Fruit fly (Drosophila melanogaster) whole organism, embryonic: Measurements from ENCODE around the gene kraken.

Experiments
- Atf-2 ChIP-seq: fragments of 200-800 bp; sonication (Bioruptor generic); optimal IDR thresholded peaks from 2 replicates; lab custom pipeline; 2016; ENCODE audit warnings: missing biosample characterization, missing genetic modification characterization
- CG11085 ChIP-seq: fragments of 200-800 bp; sonication (Bioruptor generic); IDR thresholded peaks from 2 replicates; pipeline ENCODE4 v1.3.6; 2022; ENCODE audit warnings: missing biosample characterization, missing genetic modification characterization
- CG12942 ChIP-seq: fragments of 200-800 bp; sonication (Bioruptor generic); optimal IDR thresholded peaks from 3 replicates; lab custom pipeline; 2016; ENCODE audit warnings: missing biosample characterization, missing genetic modification characterization
- CG17361 ChIP-seq: fragments of 200-800 bp; sonication (Bioruptor generic); IDR thresholded peaks from 3 replicates; pipeline ENCODE4 v1.3.6; 2022; ENCODE audit warnings: missing biosample characterization, missing genetic modification characterization
- CG17829 ChIP-seq: fragments of 200-800 bp; optimal IDR thresholded peaks from 2 replicates; lab custom pipeline; 2019; ENCODE audit warnings: missing biosample characterization, mild to moderate bottlenecking, missing genetic modification characterization, moderate library complexity
- CG18619 ChIP-seq: fragments of 200-800 bp; sonication (Bioruptor generic); optimal IDR thresholded peaks from 3 replicates; lab custom pipeline; 2017; ENCODE audit warnings: missing biosample characterization, mild to moderate bottlenecking, missing genetic modification characterization
- CG2116 ChIP-seq: fragments of 200-800 bp; sonication (Bioruptor generic); optimal IDR thresholded peaks from 3 replicates; lab custom pipeline; 2018; ENCODE audit warnings: missing biosample characterization, mild to moderate bottlenecking, missing genetic modification characterization
- CG2712 ChIP-seq: fragments of 200-800 bp; optimal IDR thresholded peaks from 3 replicates; lab custom pipeline; 2019; ENCODE audit warnings: missing biosample characterization, mild to moderate bottlenecking, missing genetic modification characterization, moderate library complexity
- CG30431 ChIP-seq: fragments of 200-800 bp; sonication (Bioruptor generic); optimal IDR thresholded peaks from 2 replicates; lab custom pipeline; 2017; ENCODE audit warnings: missing biosample characterization, missing genetic modification characterization
- CG32772 ChIP-seq: fragments of 200-800 bp; sonication (Bioruptor generic); IDR thresholded peaks from 2 replicates; pipeline ENCODE4 v1.3.6; 2022; ENCODE audit warnings: missing biosample characterization, missing genetic modification characterization
- CG33557 ChIP-seq: fragments of 200-800 bp; sonication (Bioruptor generic); optimal IDR thresholded peaks from 2 replicates; lab custom pipeline; 2019; ENCODE audit warnings: missing biosample characterization, mild to moderate bottlenecking, missing genetic modification characterization, moderate library complexity
- CG3838 ChIP-seq: fragments of 200-800 bp; sonication (Bioruptor generic); optimal IDR thresholded peaks from 3 replicates; lab custom pipeline; 2016; ENCODE audit warnings: missing biosample characterization, missing genetic modification characterization
- CG3847 ChIP-seq: fragments of 200-800 bp; sonication (Bioruptor generic); IDR thresholded peaks from 2 replicates; pipeline ENCODE4 v1.3.6; 2022; ENCODE audit warnings: missing biosample characterization, missing genetic modification characterization
- CG4424 ChIP-seq: fragments of 200-800 bp; sonication (Bioruptor generic); optimal IDR thresholded peaks from 3 replicates; lab custom pipeline; 2016; ENCODE audit warnings: missing biosample characterization, missing genetic modification characterization
- CG7556 ChIP-seq: fragments of 200-800 bp; sonication (Bioruptor generic); optimal IDR thresholded peaks from 2 replicates; lab custom pipeline; 2017; ENCODE audit warnings: missing biosample characterization, mild to moderate bottlenecking, missing genetic modification characterization
- CG8359 ChIP-seq: fragments of 200-800 bp; sonication (Bioruptor generic); optimal IDR thresholded peaks from 2 replicates; lab custom pipeline; 2017; ENCODE audit warnings: missing biosample characterization, mild to moderate bottlenecking, missing genetic modification characterization, borderline replicate concordance
- CG8924 ChIP-seq: fragments of 200-800 bp; optimal IDR thresholded peaks from 3 replicates; lab custom pipeline; 2019; ENCODE audit warnings: missing biosample characterization, mild to moderate bottlenecking, missing genetic modification characterization, moderate library complexity
- Camta ChIP-seq: fragments of 200-800 bp; sonication (Bioruptor generic); optimal IDR thresholded peaks from 2 replicates; lab custom pipeline; 2016; ENCODE audit warnings: missing biosample characterization, missing genetic modification characterization
- HLHmδ ChIP-seq: fragments of 200-800 bp; sonication (Bioruptor generic); optimal IDR thresholded peaks from 2 replicates; lab custom pipeline; 2018; ENCODE audit warnings: missing biosample characterization, mild to moderate bottlenecking, missing genetic modification characterization, moderate library complexity
- Hr78 ChIP-seq, 2 experiments: fragments of 200-800 bp in 1 of 2; fragments of >200 bp in 1 of 2; sonication (Bioruptor generic) in 1 of 2; optimal IDR thresholded peaks; 2 replicates each; lab custom pipeline; 2017 to 2019; ENCODE audit warnings: missing biosample characterization in 2 of 2, missing genetic modification characterization in 2 of 2, mild to moderate bottlenecking in 1 of 2, moderate library complexity in 1 of 2
- Kr ChIP-seq: fragments of 200-800 bp; sonication (Bioruptor generic); optimal IDR thresholded peaks from 2 replicates; lab custom pipeline; 2017; ENCODE audit warnings: missing biosample characterization, mild to moderate bottlenecking, missing genetic modification characterization
- Lpt ChIP-seq: fragments of >200 bp; optimal IDR thresholded peaks from 2 replicates; lab custom pipeline; 2018; ENCODE audit warnings: missing biosample characterization, missing genetic modification characterization
- MBD-R2 ChIP-seq: fragments of 200-800 bp; sonication (Bioruptor generic); IDR thresholded peaks from 2 replicates; pipeline ENCODE4 v1.3.6; 2022; ENCODE audit warnings: missing biosample characterization, missing genetic modification characterization
- Mes4 ChIP-seq: fragments of 200-800 bp; sonication (Bioruptor generic); optimal IDR thresholded peaks from 2 replicates; lab custom pipeline; 2016; ENCODE audit warnings: missing biosample characterization, missing genetic modification characterization
- Oli ChIP-seq: fragments of 200-800 bp; sonication (Bioruptor generic); optimal IDR thresholded peaks from 2 replicates; lab custom pipeline; 2018; ENCODE audit warnings: missing biosample characterization, mild to moderate bottlenecking, missing genetic modification characterization, moderate library complexity
- PHDP ChIP-seq: fragments of 200-800 bp; sonication (Bioruptor generic); optimal IDR thresholded peaks from 3 replicates; lab custom pipeline; 2018; ENCODE audit warnings: missing biosample characterization, mild to moderate bottlenecking, missing genetic modification characterization, moderate library complexity
- Ssrp ChIP-seq: fragments of 200-800 bp; sonication (Bioruptor generic); optimal IDR thresholded peaks from 2 replicates; lab custom pipeline; 2018; ENCODE audit warnings: missing biosample characterization, mild to moderate bottlenecking, missing genetic modification characterization, moderate library complexity
- az2 ChIP-seq: fragments of 200-800 bp; sonication (Bioruptor generic); optimal IDR thresholded peaks from 3 replicates; lab custom pipeline; 2016; ENCODE audit warnings: missing biosample characterization, missing genetic modification characterization
- cato ChIP-seq: fragments of 200-800 bp; sonication (Bioruptor generic); optimal IDR thresholded peaks from 2 replicates; lab custom pipeline; 2016; ENCODE audit warnings: missing biosample characterization, missing genetic modification characterization, borderline replicate concordance
- chinmo ChIP-seq: fragments of 200-800 bp; sonication (Bioruptor generic); IDR thresholded peaks from 4 replicates; pipeline ENCODE4 v1.3.6; 2022; ENCODE audit warnings: missing biosample characterization, missing genetic modification characterization; ENCODE audit not compliant: partially characterized antibody
- corto ChIP-seq: fragments of 200-800 bp; sonication (Bioruptor generic); optimal IDR thresholded peaks from 2 replicates; lab custom pipeline; 2016; ENCODE audit warnings: missing biosample characterization, mild to moderate bottlenecking, missing genetic modification characterization, moderate library complexity
- ewg ChIP-seq: fragments of 200-800 bp; sonication (Bioruptor generic); optimal IDR thresholded peaks from 3 replicates; lab custom pipeline; 2017; ENCODE audit warnings: mild to moderate bottlenecking, missing biosample characterization, missing genetic modification reagents, missing genetic modification characterization
- fd96Cb ChIP-seq: fragments of 200-800 bp; sonication (Bioruptor generic); optimal IDR thresholded peaks from 2 replicates; lab custom pipeline; 2018; ENCODE audit warnings: missing biosample characterization, mild to moderate bottlenecking, missing genetic modification characterization, moderate library complexity
- gsb ChIP-seq: fragments of 200-800 bp; sonication (Bioruptor generic); IDR thresholded peaks from 2 replicates; pipeline ENCODE4 v1.3.6; 2022; ENCODE audit warnings: missing biosample characterization, missing genetic modification characterization
- hkb ChIP-seq, 2 experiments: fragments of 200-800 bp in 1 of 2; fragments of >200 bp in 1 of 2; sonication (Bioruptor generic) in 1 of 2; IDR thresholded peaks in 1 of 2; optimal IDR thresholded peaks in 1 of 2; 2 replicates each; pipeline versions ENCODE4 v1.3.6 to Lab custom; 2017 to 2022; ENCODE audit warnings: missing biosample characterization in 1 of 2, missing genetic modification characterization in 1 of 2
- ind ChIP-seq: fragments of 200-800 bp; sonication (Bioruptor generic); optimal IDR thresholded peaks from 3 replicates; lab custom pipeline; 2016; ENCODE audit warnings: missing biosample characterization, missing genetic modification characterization
- kay ChIP-seq: fragments of 200-800 bp; sonication (Bioruptor generic); optimal IDR thresholded peaks from 2 replicates; lab custom pipeline; 2016; ENCODE audit warnings: missing biosample characterization, missing genetic modification characterization
- onecut ChIP-seq: fragments of 200-800 bp; sonication (Bioruptor generic); IDR thresholded peaks from 2 replicates; pipeline ENCODE4 v1.3.6; 2022; ENCODE audit warnings: missing biosample characterization, missing genetic modification characterization
- phol ChIP-seq: fragments of 200-800 bp; sonication (Bioruptor generic); optimal IDR thresholded peaks from 3 replicates; lab custom pipeline; 2018; ENCODE audit warnings: missing biosample characterization, mild to moderate bottlenecking, missing genetic modification characterization, moderate library complexity
- prd ChIP-seq, 3 experiments: fragments of >200 bp in 2 of 3; fragments of 200-800 bp in 1 of 3; sonication (Bioruptor generic) in 1 of 3; optimal IDR thresholded peaks in 2 of 3; IDR thresholded peaks in 1 of 3; 2 replicates in 2 of 3; 3 replicates in 1 of 3; pipeline versions ENCODE4 v1.3.6 to Lab custom; 2017 to 2022; ENCODE audit warnings: missing biosample characterization in 1 of 3, missing genetic modification characterization in 1 of 3
- salm ChIP-seq: fragments of 200-800 bp; sonication (Bioruptor generic); optimal IDR thresholded peaks from 2 replicates; lab custom pipeline; 2018; ENCODE audit warnings: missing biosample characterization, mild to moderate bottlenecking, missing genetic modification characterization
- sens ChIP-seq: fragments of 200-800 bp; sonication (Bioruptor generic); peaks from one replicate; lab custom pipeline; 2016; ENCODE audit warnings: missing biosample characterization, missing genetic modification characterization
- seq ChIP-seq: fragments of 200-800 bp; sonication (Bioruptor generic); IDR thresholded peaks from 2 replicates; pipeline ENCODE4 v1.3.6; 2022; ENCODE audit warnings: missing biosample characterization, missing genetic modification characterization
- slbo ChIP-seq: fragments of 200-800 bp; sonication (Bioruptor generic); IDR thresholded peaks from 2 replicates; pipeline ENCODE4 v1.3.6; 2022; ENCODE audit warnings: missing biosample characterization, missing genetic modification characterization
- tap ChIP-seq: fragments of 200-800 bp; optimal IDR thresholded peaks from 3 replicates; lab custom pipeline; 2019; ENCODE audit warnings: missing biosample characterization, mild to moderate bottlenecking, missing genetic modification characterization, moderate library complexity
- trem ChIP-seq: fragments of 200-800 bp; optimal IDR thresholded peaks from 3 replicates; lab custom pipeline; 2019; ENCODE audit warnings: missing biosample characterization, mild to moderate bottlenecking, missing genetic modification characterization, moderate library complexity
- z ChIP-seq: fragments of 200-800 bp; sonication (Bioruptor generic); IDR thresholded peaks from 3 replicates; pipeline ENCODE4 v1.3.6; 2022; ENCODE audit warnings: missing biosample characterization, missing genetic modification characterization

Gene kraken

DNA sequence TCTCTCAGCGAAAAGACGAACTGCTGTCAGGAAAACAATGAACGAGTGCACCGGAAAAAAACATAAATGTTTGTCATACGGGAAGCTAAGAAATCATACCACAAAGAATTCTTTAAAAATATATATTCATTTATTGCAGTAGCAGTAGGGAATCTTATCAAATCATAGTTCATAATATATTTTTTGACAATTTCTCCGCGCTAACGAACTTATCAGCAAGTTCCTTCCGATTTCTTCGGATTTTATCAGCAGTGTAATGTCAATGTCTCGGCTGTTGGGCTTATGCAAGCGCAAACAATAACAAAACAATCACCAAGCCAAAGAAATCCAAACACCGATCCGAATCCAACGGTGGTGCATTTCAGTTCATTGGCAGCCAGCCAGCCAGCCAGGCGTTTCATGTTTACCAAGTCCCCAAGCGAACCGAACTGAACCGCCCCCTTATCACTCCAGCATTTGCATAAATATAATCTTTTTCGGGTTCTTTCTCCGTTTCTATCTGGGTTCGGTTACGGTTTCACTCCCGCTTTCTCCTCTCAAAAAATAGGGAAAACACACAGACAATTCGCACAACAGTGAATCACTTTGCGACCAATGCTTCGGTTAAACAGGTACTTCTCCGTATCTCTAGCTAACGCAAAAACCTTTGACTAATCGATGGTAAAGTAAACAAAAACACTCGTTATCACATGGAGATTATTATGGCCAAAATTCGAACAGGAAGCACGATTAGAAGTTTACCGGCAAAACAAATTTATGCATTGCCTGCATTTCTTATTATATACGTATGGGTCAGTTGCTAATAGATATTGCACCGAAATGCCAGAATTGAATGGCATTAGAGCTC lies 24.8 kb upstream of the kraken start (continued):
- TF ChIP-seq CG30431 (GFP tag; lab: Kevin White, UChicago) (peak; percentile 6), CG3838 (no peak), kay (GFP tag; lab: Kevin White, UChicago) (no peak), Atf-2 (GFP tag; lab: Kevin White, UChicago) (peak; percentile 47), corto (no peak), CG18619 (GFP tag; lab: Kevin White, UChicago) (peak; percentile 9), CG11085 (GFP tag; lab: Robert Waterston, UW) (no peak), CG17361 (peak; percentile 56; the same call in 2 of the 3 replicates), CG2116 (peak; percentile 0), Hr78 (GFP tag; optimal IDR thresholded peaks at IDR 0.05; lab: Kevin White, UChicago) (peak in 1 of 2 experiments; percentile 68), Camta (no peak), cato (GFP tag; lab: Kevin White, UChicago) (peak; percentile 18), Oli (tag; lab: Kevin White, UChicago) (peak; percentile 54), Kr (GFP tag; lab: Kevin White, UChicago) (peak; percentile 27), tap (tag; lab: Kevin White, UChicago) (peak; percentile 44), prd (optimal IDR thresholded peaks at IDR 0.05; lab: Kevin White, UChicago) (no peak), prd (GFP tag; IDR thresholded peaks at IDR 0.05; lab: Robert Waterston, UW) (peak; percentile 21; the same call in 1 of the 3 replicates), PHDP (tag; lab: Kevin White, UChicago) (peak; percentile 71), CG2712 (tag; lab: Kevin White, UChicago) (peak; percentile 63), MBD-R2 (no peak), z (GFP tag; lab: Robert Waterston, UW) (no peak), Mes4 (GFP tag; lab: Kevin White, UChicago) (peak; percentile 18), ind (GFP tag; lab: Kevin White, UChicago) (no peak), hkb (optimal IDR thresholded peaks at IDR 0.05; lab: Kevin White, UChicago) (no peak), hkb (GFP tag; IDR thresholded peaks at IDR 0.05; lab: Robert Waterston, UW) (peak; percentile 50; the same call in 1 of the 2 replicates), phol (tag; lab: Kevin White, UChicago) (peak; percentile 52), fd96Cb (tag; lab: Kevin White, UChicago) (peak; percentile 39), CG8924 (peak; percentile 59), CG4424 (GFP tag; lab: Kevin White, UChicago) (peak; percentile 30), Lpt (GFP tag; lab: Kevin White, UChicago) (no peak), Ssrp (tag; lab: Kevin White, UChicago) (peak; percentile 48), gsb (GFP tag; lab: Robert Waterston, UW) (no peak), ewg (GFP tag; lab: Kevin White, UChicago) (peak; percentile 46), CG8359 (GFP tag; lab: Kevin White, UChicago) (no peak), CG12942 (GFP tag; lab: Kevin White, UChicago) (peak; percentile 47), CG3847 (GFP tag; lab: Robert Waterston, UW) (no peak), HLHmδ (GFP tag; lab: Kevin White, UChicago) (no peak), salm (peak; percentile 44), slbo (GFP tag; lab: Robert Waterston, UW) (no peak), az2 (GFP tag; lab: Kevin White, UChicago) (peak; percentile 45), sens (GFP tag; lab: Kevin White, UChicago) (peak; percentile 94), CG33557 (GFP tag; lab: Kevin White, UChicago) (peak; percentile 55), seq (GFP tag; lab: Robert Waterston, UW) (0 out of 2 replicates have a peak, but pooled peaks have one; percentile 21), CG17829 (tag; lab: Kevin White, UChicago) (peak; percentile 11), CG7556 (GFP tag; lab: Kevin White, UChicago) (peak; percentile 57), CG32772 (GFP tag; lab: Robert Waterston, UW) (no peak; the same call in 1 of the 2 replicates), trem (tag; lab: Kevin White, UChicago) (peak; percentile 8), chinmo (0 out of 4 replicates have a peak, but pooled peaks have one; percentile 23), onecut (GFP tag; lab: Robert Waterston, UW) (no peak)
